Worm (Caenorhabditis elegans): Measurements from ENCODE around the gene Y57G7A.11.

Y57G7A.11 gene

DNA sequence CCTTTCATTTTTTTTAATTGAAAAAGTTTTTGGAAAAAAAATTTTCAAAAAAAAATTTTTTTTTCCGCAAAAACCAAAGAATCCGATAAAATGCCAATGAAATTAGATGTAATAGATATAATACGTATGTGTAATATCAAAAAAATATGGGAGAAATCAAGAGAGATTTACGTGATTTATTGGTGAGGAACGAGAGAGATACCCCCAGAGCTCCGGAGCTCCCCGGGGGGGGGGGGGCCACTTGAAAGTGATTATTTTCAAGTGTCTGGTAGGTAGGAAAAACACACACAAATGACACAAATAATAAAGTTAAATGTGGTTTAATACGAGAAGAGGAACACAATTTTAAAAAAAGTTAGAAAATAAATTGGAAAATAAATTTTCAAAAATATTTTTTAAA lies at the start of gene Y57G7A.11:
TSS of gene Y57G7A.11 (minus strand) at position 101 of the 400 bp plus-strand sequence.
- TF ChIP-seq aly-1 (tag; optimal IDR thresholded peaks at IDR 0.05) (no peak), B0310.2 (tag; optimal IDR thresholded peaks at IDR 0.05) (no peak), ama-1 (optimal IDR thresholded peaks at IDR 0.05) (no peak), ets-7 (tag; optimal IDR thresholded peaks at IDR 0.05) (no peak), F13C5.2 (tag; optimal IDR thresholded peaks at IDR 0.05) (no peak), tbx-11 (GFP tag; IDR thresholded peaks at IDR 0.05) (no peak), pes-1 (GFP tag; IDR thresholded peaks at IDR 0.05) (no peak), hmbx-1 (tag; optimal IDR thresholded peaks at IDR 0.05) (no peak), hmg-4 (GFP tag; optimal IDR thresholded peaks at IDR 0.05) (no peak), ceh-13 (GFP tag; optimal IDR thresholded peaks at IDR 0.05) (no peak), tra-4 (tag; optimal IDR thresholded peaks at IDR 0.05) (no peak), ceh-36 (tag; optimal IDR thresholded peaks at IDR 0.05) (no peak), sea-1 (GFP tag; conservative IDR thresholded peaks at IDR 0.05) (no peak)

ce11 chrII:1325604-1326003 lies 48.9 kb upstream of the Y57G7A.11 start:
- TF ChIP-seq pes-1 (GFP tag; IDR thresholded peaks at IDR 0.05) (no peak), hmbx-1 (tag; optimal IDR thresholded peaks at IDR 0.05) (no peak), F13C5.2 (tag; optimal IDR thresholded peaks at IDR 0.05) (no peak), hnd-1 (tag; optimal IDR thresholded peaks at IDR 0.05) (no peak), sea-1 (GFP tag; conservative IDR thresholded peaks at IDR 0.05) (no peak), B0310.2 (tag; optimal IDR thresholded peaks at IDR 0.05) (no peak), tra-4 (tag; optimal IDR thresholded peaks at IDR 0.05) (no peak), ama-1 (optimal IDR thresholded peaks at IDR 0.05) (no peak), ceh-13 (GFP tag; optimal IDR thresholded peaks at IDR 0.05) (no peak), aly-1 (tag; optimal IDR thresholded peaks at IDR 0.05) (no peak), scrt-1 (GFP tag; IDR thresholded peaks at IDR 0.05) (no peak), tbx-11 (GFP tag; IDR thresholded peaks at IDR 0.05) (no peak)

- TF ChIP-seq hmg-4 (GFP tag; optimal IDR thresholded peaks at IDR 0.05) (no peak), F13C5.2 (tag; optimal IDR thresholded peaks at IDR 0.05) (no peak), ama-1 (optimal IDR thresholded peaks at IDR 0.05) (no peak)
These were observed 47.3 kb upstream of the Y57G7A.11 start for ce11 chrII:1324017-1324416.

DNA sequence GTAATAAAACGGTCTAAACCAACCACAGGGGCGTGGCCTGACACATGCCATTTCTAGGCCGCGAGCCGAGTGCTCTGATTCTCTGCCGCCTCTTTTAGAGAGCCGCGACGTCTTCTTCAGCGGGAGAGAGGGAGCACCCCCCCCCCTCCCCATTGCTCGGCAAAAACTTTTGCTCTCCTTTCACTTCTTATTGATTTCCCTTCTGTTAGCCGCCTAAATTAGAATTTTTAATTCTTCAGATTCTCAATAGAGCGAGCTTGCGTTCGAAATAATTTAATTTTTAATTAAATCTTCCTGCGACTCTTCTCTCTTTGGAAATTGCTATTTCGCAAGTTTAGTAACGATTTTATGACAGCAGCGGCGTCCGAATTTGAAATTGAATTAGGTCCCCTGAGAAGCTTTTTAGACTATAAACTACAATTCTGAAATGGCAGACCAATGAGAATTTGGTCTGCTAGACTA lies 46.5 kb upstream of the Y57G7A.11 start:
- TF ChIP-seq hnd-1 (tag; optimal IDR thresholded peaks at IDR 0.05) (no peak), tbx-37 (GFP tag; conservative IDR thresholded peaks at IDR 0.05) (no peak), scrt-1 (GFP tag; IDR thresholded peaks at IDR 0.05) (no peak), B0310.2 (tag; optimal IDR thresholded peaks at IDR 0.05) (no peak), flt-1 (GFP tag; IDR thresholded peaks at IDR 0.05) (no peak), ets-7 (tag; optimal IDR thresholded peaks at IDR 0.05) (no peak), ama-1 (optimal IDR thresholded peaks at IDR 0.05) (no peak), ceh-36 (tag; optimal IDR thresholded peaks at IDR 0.05) (no peak), F13C5.2 (tag; optimal IDR thresholded peaks at IDR 0.05) (no peak), tra-4 (tag; optimal IDR thresholded peaks at IDR 0.05) (no peak), hmbx-1 (tag; optimal IDR thresholded peaks at IDR 0.05) (no peak), aly-1 (tag; optimal IDR thresholded peaks at IDR 0.05) (no peak), pes-1 (GFP tag; IDR thresholded peaks at IDR 0.05) (no peak), hmg-4 (GFP tag; optimal IDR thresholded peaks at IDR 0.05) (no peak), ceh-13 (GFP tag; optimal IDR thresholded peaks at IDR 0.05) (no peak), tbx-11 (GFP tag; IDR thresholded peaks at IDR 0.05) (no peak), sea-1 (GFP tag; conservative IDR thresholded peaks at IDR 0.05) (no peak)

- TF ChIP-seq ama-1 (optimal IDR thresholded peaks at IDR 0.05), result no peak
- no peak for TF ChIP-seq aly-1 (tag; optimal IDR thresholded peaks at IDR 0.05)
- TF ChIP-seq scrt-1 (GFP tag; IDR thresholded peaks at IDR 0.05), result no peak
- no peak for TF ChIP-seq F13C5.2 (tag; optimal IDR thresholded peaks at IDR 0.05)
- no peak for TF ChIP-seq hmg-4 (GFP tag; optimal IDR thresholded peaks at IDR 0.05)
- TF ChIP-seq hmbx-1 (tag; optimal IDR thresholded peaks at IDR 0.05), result no peak
- TF ChIP-seq ceh-13 (GFP tag; optimal IDR thresholded peaks at IDR 0.05), result no peak
- TF ChIP-seq flt-1 (GFP tag; IDR thresholded peaks at IDR 0.05), result no peak
These were observed 45.9 kb upstream of the Y57G7A.11 start for ce11 chrII:1322283-1323173.

- TF ChIP-seq pes-1 (GFP tag; IDR thresholded peaks at IDR 0.05) (no peak), flt-1 (GFP tag; IDR thresholded peaks at IDR 0.05) (no peak), tbx-11 (GFP tag; IDR thresholded peaks at IDR 0.05) (no peak), B0310.2 (tag; optimal IDR thresholded peaks at IDR 0.05) (no peak), tbx-37 (GFP tag; conservative IDR thresholded peaks at IDR 0.05) (no peak), hnd-1 (tag; optimal IDR thresholded peaks at IDR 0.05) (no peak), hmg-4 (GFP tag; optimal IDR thresholded peaks at IDR 0.05) (no peak), ets-7 (tag; optimal IDR thresholded peaks at IDR 0.05) (no peak), ceh-13 (GFP tag; optimal IDR thresholded peaks at IDR 0.05) (no peak), hmbx-1 (tag; optimal IDR thresholded peaks at IDR 0.05) (no peak), tra-4 (tag; optimal IDR thresholded peaks at IDR 0.05) (no peak), scrt-1 (GFP tag; IDR thresholded peaks at IDR 0.05) (no peak), F13C5.2 (tag; optimal IDR thresholded peaks at IDR 0.05) (no peak), sea-1 (GFP tag; conservative IDR thresholded peaks at IDR 0.05) (no peak), aly-1 (tag; optimal IDR thresholded peaks at IDR 0.05) (no peak), ceh-36 (tag; optimal IDR thresholded peaks at IDR 0.05) (no peak), ama-1 (optimal IDR thresholded peaks at IDR 0.05) (no peak)
These were observed 44.5 kb upstream of the Y57G7A.11 start, which contains the start of gene vig-1 for ce11 chrII:1320987-1321807. Gene vig-1, plus strand, starts transcription at chrII:1321037.

Measured in whole organism, early embryonic.